Worm (Caenorhabditis elegans): ENCODE measurements around the gene F13A7.1.
A peak's percentile ranks its signal among the peaks of the same experiment; 100 is the strongest.

ce11 chrV:16357253-16357652, 20.5 kb downstream of the F13A7.1 start, which contains the start of gene pptr-1:
- no peak for TF ChIP-seq unc-62 (GFP tag; optimal IDR thresholded peaks at IDR 0.05)
- TF ChIP-seq nhr-43 (tag; optimal IDR thresholded peaks at IDR 0.05; ENCODE audit: poor library complexity, severe bottlenecking): no peak
- TF ChIP-seq aly-2 (tag; optimal IDR thresholded peaks at IDR 0.05): no peak
- TF ChIP-seq ceh-28 (tag; optimal IDR thresholded peaks at IDR 0.05): peak; percentile 72
- no peak for TF ChIP-seq nhr-237 (tag; optimal IDR thresholded peaks at IDR 0.05)
- no peak for TF ChIP-seq nhr-67 (tag; optimal IDR thresholded peaks at IDR 0.05)
- TF ChIP-seq fos-1 (tag; optimal IDR thresholded peaks at IDR 0.05): no peak
- no peak for TF ChIP-seq lin-15B (tag; optimal IDR thresholded peaks at IDR 0.05)
